Worm (Caenorhabditis elegans): Measurements from ENCODE around the gene grld-1.

Gene grld-1

ce11 chrIV:125881-126781, at the start of gene grld-1, which contains the start of gene cox-6C:
Gene grld-1, minus strand, starts transcription at chrIV:125931.
Gene cox-6C, plus strand, starts transcription at chrIV:126731.
- TF ChIP-seq F57A8.1 (GFP tag; optimal IDR thresholded peaks at IDR 0.05) (no peak), snpc-4 (GFP tag; optimal IDR thresholded peaks at IDR 0.05) (no peak), snpc-4 (tag; optimal IDR thresholded peaks at IDR 0.05) (peak in 2 of 4 experiments; percentile 10 to 52), lin-40 (tag; optimal IDR thresholded peaks at IDR 0.05) (peak; percentile 65), D2030.7 (GFP tag; IDR thresholded peaks at IDR 0.05) (peak; percentile 83), madf-6 (GFP tag; IDR thresholded peaks at IDR 0.05) (peak; percentile 37; the same call in 1 of the 2 replicates), ztf-6 (GFP tag; IDR thresholded peaks at IDR 0.05) (no peak), zim-3 (tag; optimal IDR thresholded peaks at IDR 0.05) (peak; percentile 93), lsy-27 (tag; optimal IDR thresholded peaks at IDR 0.05; ENCODE audit: borderline replicate concordance, insufficient read depth) (no peak), hmg-1.2 (GFP tag; IDR thresholded peaks at IDR 0.05) (peak; percentile 41; the same call in 1 of the 2 replicates), athp-1 (tag; optimal IDR thresholded peaks at IDR 0.05) (no peak), akir-1 (GFP tag; optimal IDR thresholded peaks at IDR 0.05) (no peak), K12H6.12 (tag; optimal IDR thresholded peaks at IDR 0.05) (peak; percentile 57), lin-35 (GFP tag; optimal IDR thresholded peaks at IDR 0.05) (peak in 1 of 3 experiments; percentile 41), mes-4 (tag; optimal IDR thresholded peaks at IDR 0.05) (no peak), lin-54 (GFP tag; optimal IDR thresholded peaks at IDR 0.05) (peak; percentile 47), madf-8 (GFP tag; conservative IDR thresholded peaks at IDR 0.05) (no peak), nhr-120 (GFP tag; IDR thresholded peaks at IDR 0.05) (no peak), snpc-1.1 (tag; optimal IDR thresholded peaks at IDR 0.05; ENCODE audit: insufficient read depth) (no peak), F49E8.2 (tag; optimal IDR thresholded peaks at IDR 0.05; ENCODE audit: insufficient read depth) (peak; percentile 6), attf-3 (GFP tag; conservative IDR thresholded peaks at IDR 0.05) (peak; percentile 92), lsl-1 (GFP tag; optimal IDR thresholded peaks at IDR 0.05) (peak; percentile 81), bed-2 (GFP tag; IDR thresholded peaks at IDR 0.05) (no peak), F10E7.11 (tag; optimal IDR thresholded peaks at IDR 0.05) (no peak), hlh-26 (GFP tag; conservative IDR thresholded peaks at IDR 0.05) (no peak), B0336.3 (GFP tag; IDR thresholded peaks at IDR 0.05) (no peak), attf-5 (GFP tag; optimal IDR thresholded peaks at IDR 0.05) (peak; percentile 87), pbrm-1 (GFP tag; IDR thresholded peaks at IDR 0.05) (no peak), nfyb-1 (GFP tag; IDR thresholded peaks at IDR 0.05) (no peak), ZK185.1 (tag; optimal IDR thresholded peaks at IDR 0.05; ENCODE audit: poor library complexity, severe bottlenecking) (peak; percentile 38), madf-3 (GFP tag; IDR thresholded peaks at IDR 0.05) (no peak), B0019.2 (GFP tag; conservative IDR thresholded peaks at IDR 0.05) (no peak), tbp1 (GFP tag; optimal IDR thresholded peaks at IDR 0.05) (peak; percentile 37), mcd-1 (GFP tag; IDR thresholded peaks at IDR 0.05) (peak; percentile 47; the same call in 1 of the 2 replicates), ceh-100 (GFP tag; IDR thresholded peaks at IDR 0.05) (peak; percentile 44; the same call in 1 of the 2 replicates), dox-1 (GFP tag; IDR thresholded peaks at IDR 0.05) (peak; percentile 64), nhr-80 (tag; optimal IDR thresholded peaks at IDR 0.05) (peak; percentile 0), snpc-1.3 (tag; optimal IDR thresholded peaks at IDR 0.05; ENCODE audit: insufficient read depth) (peak; percentile 25), atf-7 (tag; optimal IDR thresholded peaks at IDR 0.05) (no peak), ceh-27 (GFP tag; optimal IDR thresholded peaks at IDR 0.05) (peak; percentile 0), F23B12.7 (tag; optimal IDR thresholded peaks at IDR 0.05; ENCODE audit: insufficient read depth) (peak; percentile 42), zfh-2 (GFP tag; conservative IDR thresholded peaks at IDR 0.05) (no peak), efl-1 (GFP tag; optimal IDR thresholded peaks at IDR 0.05) (peak; percentile 2), Y67H2A.10 (GFP tag; conservative IDR thresholded peaks at IDR 0.05) (no peak), tbx-9 (tag; optimal IDR thresholded peaks at IDR 0.05; ENCODE audit: borderline replicate concordance) (no peak)
